Worm (Caenorhabditis elegans) whole organism, L2 larva: ENCODE results near the gene C47G2.3.

ENCODE experiments used
- C34F6.9 ChIP-seq: fragments of 150-350 bp; optimal IDR thresholded peaks from 2 replicates; lab custom pipeline; 2014; ENCODE audit warnings: missing biosample characterization, missing genetic modification characterization
- F13H6.1 ChIP-seq: sonication (generic microtip); optimal IDR thresholded peaks from 2 replicates; lab custom pipeline; 2016; ENCODE audit warnings: missing genetic modification characterization, missing compliant biosample characterization
- aly-2 ChIP-seq: fragments of 150-350 bp; optimal IDR thresholded peaks from 2 replicates; lab custom pipeline; 2014; ENCODE audit warnings: missing biosample characterization, missing genetic modification characterization
- ama-1 ChIP-seq: fragments of 150-350 bp; optimal IDR thresholded peaks from 2 replicates; lab custom pipeline; 2018; ENCODE audit warnings: inconsistent platforms
- ceh-16 ChIP-seq: fragments of 150-350 bp; optimal IDR thresholded peaks from 2 replicates; lab custom pipeline; 2014; ENCODE audit warnings: missing biosample characterization, missing genetic modification characterization
- ceh-82 ChIP-seq: fragments of 150-350 bp; optimal IDR thresholded peaks from 2 replicates; lab custom pipeline; 2014; ENCODE audit warnings: missing biosample characterization, missing genetic modification characterization
- dmd-4 ChIP-seq: sonication (generic microtip); optimal IDR thresholded peaks from 2 replicates; lab custom pipeline; 2017; ENCODE audit warnings: missing biosample characterization, missing genetic modification characterization
- egl-27 ChIP-seq: sonication (generic microtip); optimal IDR thresholded peaks from 3 replicates; lab custom pipeline; 2017; ENCODE audit warnings: missing biosample characterization, missing genetic modification reagents, missing genetic modification characterization
- elt-3 ChIP-seq: sonication (generic microtip); optimal IDR thresholded peaks from 2 replicates; lab custom pipeline; 2017; ENCODE audit warnings: missing biosample characterization, missing genetic modification characterization
- fos-1 ChIP-seq: fragments of 150-350 bp; optimal IDR thresholded peaks from 2 replicates; lab custom pipeline; 2014; ENCODE audit warnings: missing biosample characterization, missing genetic modification characterization
- lin-11 ChIP-seq: fragments of 150-350 bp; sonication (generic microtip); optimal IDR thresholded peaks from 2 replicates; lab custom pipeline; 2014; ENCODE audit warnings: missing biosample characterization, missing genetic modification characterization, inconsistent platforms, mixed read lengths
- lin-13 ChIP-seq: fragments of 150-350 bp; optimal IDR thresholded peaks from 2 replicates; lab custom pipeline; 2014; ENCODE audit warnings: missing biosample characterization, missing genetic modification reagents, missing genetic modification characterization
- lin-39 ChIP-seq: fragments of 150-350 bp; optimal IDR thresholded peaks from 2 replicates; lab custom pipeline; 2014; ENCODE audit warnings: missing biosample characterization, missing genetic modification reagents, missing genetic modification characterization
- lsy-2 ChIP-seq, 2 experiments: fragments of 150-350 bp in 1 of 2; sonication (generic microtip) in 1 of 2; optimal IDR thresholded peaks; 2 replicates each; lab custom pipeline; 2014 to 2017; ENCODE audit warnings: missing biosample characterization in 2 of 2, missing genetic modification characterization in 2 of 2
- mab-5 ChIP-seq: fragments of 150-350 bp; optimal IDR thresholded peaks from 2 replicates; lab custom pipeline; 2014; ENCODE audit warnings: missing biosample characterization, missing genetic modification characterization
- mdl-1 ChIP-seq, 2 experiments: fragments of 150-350 bp in 1 of 2; sonication (generic microtip) in 1 of 2; optimal IDR thresholded peaks; 2 replicates each; lab custom pipeline; 2017; ENCODE audit warnings: missing biosample characterization in 2 of 2, missing genetic modification characterization in 2 of 2
- nhr-10 ChIP-seq: sonication (generic microtip); optimal IDR thresholded peaks from 2 replicates; lab custom pipeline; 2017; ENCODE audit warnings: missing biosample characterization, missing genetic modification characterization
- nhr-11 ChIP-seq: fragments of 150-350 bp; optimal IDR thresholded peaks from 2 replicates; lab custom pipeline; 2014; ENCODE audit warnings: missing biosample characterization, missing genetic modification characterization
- nhr-12 ChIP-seq: fragments of 150-350 bp; optimal IDR thresholded peaks from 2 replicates; lab custom pipeline; 2014; ENCODE audit warnings: missing biosample characterization, missing genetic modification characterization
- nhr-129 ChIP-seq: fragments of 150-350 bp; optimal IDR thresholded peaks from 2 replicates; lab custom pipeline; 2014; ENCODE audit warnings: missing biosample characterization, missing genetic modification characterization
- nhr-21 ChIP-seq: fragments of 150-350 bp; optimal IDR thresholded peaks from 2 replicates; lab custom pipeline; 2014; ENCODE audit warnings: missing biosample characterization, missing genetic modification characterization
- nhr-23 ChIP-seq: fragments of 150-350 bp; optimal IDR thresholded peaks from 2 replicates; lab custom pipeline; 2014; ENCODE audit warnings: missing biosample characterization, missing genetic modification reagents, missing genetic modification characterization
- nhr-237 ChIP-seq: fragments of 150-350 bp; optimal IDR thresholded peaks from 2 replicates; lab custom pipeline; 2014; ENCODE audit warnings: missing biosample characterization, missing genetic modification characterization
- nhr-25 ChIP-seq: fragments of 150-350 bp; sonication (generic microtip); optimal IDR thresholded peaks from 3 replicates; lab custom pipeline; 2014; ENCODE audit warnings: missing biosample characterization, missing genetic modification characterization
- nhr-6 ChIP-seq: fragments of 150-350 bp; optimal IDR thresholded peaks from 2 replicates; lab custom pipeline; 2014; ENCODE audit warnings: missing biosample characterization, missing genetic modification characterization
- nhr-77 ChIP-seq: fragments of 150-350 bp; optimal IDR thresholded peaks from 2 replicates; lab custom pipeline; 2014; ENCODE audit warnings: missing biosample characterization, missing genetic modification characterization
- skn-1 ChIP-seq: sonication (generic microtip); optimal IDR thresholded peaks from 2 replicates; lab custom pipeline; 2017; ENCODE audit warnings: missing biosample characterization, missing genetic modification characterization
- sma-9 ChIP-seq, 2 experiments: fragments of 150-350 bp in 1 of 2; sonication (generic microtip) in 1 of 2; optimal IDR thresholded peaks; 2 replicates each; lab custom pipeline; 2014 to 2016; ENCODE audit warnings: missing genetic modification characterization in 2 of 2, mild to moderate bottlenecking in 1 of 2, missing biosample characterization in 1 of 2, missing compliant biosample characterization in 1 of 2, missing genetic modification reagents in 1 of 2, moderate library complexity in 1 of 2
- unc-39 ChIP-seq: fragments of 150-350 bp; optimal IDR thresholded peaks from 2 replicates; lab custom pipeline; 2014; ENCODE audit warnings: missing biosample characterization, missing genetic modification characterization
- unc-55 ChIP-seq: fragments of 150-350 bp; sonication (generic microtip); optimal IDR thresholded peaks from 3 replicates; lab custom pipeline; 2014; ENCODE audit warnings: missing biosample characterization, missing genetic modification reagents, missing genetic modification characterization
- unc-62 ChIP-seq: fragments of 150-350 bp; optimal IDR thresholded peaks from 2 replicates; lab custom pipeline; 2014; ENCODE audit warnings: missing biosample characterization, missing genetic modification reagents, missing genetic modification characterization
- zag-1 ChIP-seq: fragments of 150-350 bp; optimal IDR thresholded peaks from 2 replicates; lab custom pipeline; 2014; ENCODE audit warnings: missing biosample characterization, missing genetic modification characterization
- ztf-11 ChIP-seq: sonication (generic microtip); optimal IDR thresholded peaks from 2 replicates; lab custom pipeline; 2017; ENCODE audit warnings: missing biosample characterization, missing genetic modification characterization
- ztf-4 ChIP-seq: fragments of 150-350 bp; optimal IDR thresholded peaks from 2 replicates; lab custom pipeline; 2014; ENCODE audit warnings: missing biosample characterization, missing genetic modification characterization

Gene C47G2.3

ce11 chrII:11270829-11271228 lies 19.1 kb downstream of the C47G2.3 start:
- TF ChIP-seq lsy-2 (tag; optimal IDR thresholded peaks at IDR 0.05; lab: Kevin White, UChicago): no peak
- TF ChIP-seq C34F6.9 (tag; lab: Kevin White, UChicago): no peak
- TF ChIP-seq unc-39 (tag; lab: Kevin White, UChicago): no peak

ce11 chrII:11268822-11269221 lies 21.1 kb downstream of the C47G2.3 start, which contains the start of gene cut-1:
TSS of gene cut-1 (plus strand) at chrII:11269122.
- TF ChIP-seq ama-1 (lab: Kevin White, UChicago): no peak
- TF ChIP-seq zag-1 (tag; lab: Kevin White, UChicago): no peak
- no peak for TF ChIP-seq nhr-11 (tag; lab: Kevin White, UChicago)
- TF ChIP-seq nhr-129 (tag; lab: Kevin White, UChicago): no peak
- TF ChIP-seq, all 48 proteins: peak for 0

ce11 chrII:11261173-11261572 lies 28.8 kb downstream of the C47G2.3 start, which contains the start of gene T05B9.1:
TSS of gene T05B9.1 (minus strand) at chrII:11261192.
- TF ChIP-seq ceh-16 (tag; lab: Kevin White, UChicago) (no peak), lin-13 (GFP tag; lab: Kevin White, UChicago) (no peak), mab-5 (no peak), ama-1 (lab: Kevin White, UChicago) (no peak), nhr-77 (tag; lab: Kevin White, UChicago) (no peak), ztf-11 (tag; lab: Kevin White, UChicago) (no peak), fos-1 (tag; lab: Kevin White, UChicago) (no peak), mdl-1 (tag; optimal IDR thresholded peaks at IDR 0.05; lab: Kevin White, UChicago) (no peak), nhr-6 (tag; lab: Kevin White, UChicago) (no peak), nhr-10 (tag; lab: Kevin White, UChicago) (no peak), nhr-237 (tag; lab: Kevin White, UChicago) (no peak), lin-39 (tag; lab: Kevin White, UChicago) (no peak), nhr-21 (tag; lab: Kevin White, UChicago) (no peak), unc-62 (GFP tag; lab: Kevin White, UChicago) (no peak), sma-9 (GFP tag; optimal IDR thresholded peaks at IDR 0.05; lab: Kevin White, UChicago) (no peak), sma-9 (tag; optimal IDR thresholded peaks at IDR 0.05; lab: Kevin White, UChicago) (no peak), unc-39 (tag; lab: Kevin White, UChicago) (no peak), F13H6.1 (tag; lab: Kevin White, UChicago) (no peak)

DNA sequence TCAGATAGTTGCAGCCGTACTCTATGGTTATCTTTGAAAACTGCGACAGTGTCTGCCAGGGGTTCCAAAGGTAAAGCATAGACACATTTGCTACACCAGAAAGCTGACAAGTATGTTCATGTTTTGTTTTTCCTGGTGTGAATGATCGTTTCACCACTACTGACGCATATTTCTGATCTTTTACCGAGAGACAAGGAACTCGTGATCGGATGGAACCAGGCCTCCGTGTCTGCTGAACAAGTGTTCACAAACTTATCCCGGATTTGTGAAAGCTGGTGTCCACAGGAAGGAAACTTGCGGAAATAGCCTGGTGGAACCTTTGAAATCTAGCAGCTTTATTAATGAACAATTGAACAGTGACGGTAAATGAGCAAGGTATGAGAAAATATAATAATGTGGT lies 30.2 kb downstream of the C47G2.3 start:
- TF ChIP-seq skn-1 (tag; lab: Kevin White, UChicago): no peak
- no peak for TF ChIP-seq egl-27 (tag; lab: Kevin White, UChicago)
- no peak for TF ChIP-seq F13H6.1 (tag; lab: Kevin White, UChicago)
- no peak for TF ChIP-seq nhr-12 (tag; lab: Kevin White, UChicago)
- no peak for TF ChIP-seq elt-3
- no peak for TF ChIP-seq nhr-237 (tag; lab: Kevin White, UChicago)
- TF ChIP-seq dmd-4 (tag; lab: Kevin White, UChicago): no peak
- no peak for TF ChIP-seq unc-55
- TF ChIP-seq nhr-11 (tag; lab: Kevin White, UChicago): no peak
- TF ChIP-seq unc-39 (tag; lab: Kevin White, UChicago): no peak

ce11 chrII:11255536-11255935 lies 34.4 kb downstream of the C47G2.3 start, which contains the start of gene T05B9.2:
TSS of gene T05B9.2 (plus strand) at chrII:11255836.
- no peak for TF ChIP-seq dmd-4 (tag; lab: Kevin White, UChicago)
- TF ChIP-seq lin-11 (tag; lab: Kevin White, UChicago): no peak
- TF ChIP-seq skn-1 (tag; lab: Kevin White, UChicago): no peak
- no peak for TF ChIP-seq mdl-1 (tag; optimal IDR thresholded peaks at IDR 0.05; lab: Kevin White, UChicago)
- TF ChIP-seq F13H6.1 (tag; lab: Kevin White, UChicago): no peak
- TF ChIP-seq ceh-82 (tag; lab: Kevin White, UChicago): no peak
- TF ChIP-seq aly-2 (tag; lab: Kevin White, UChicago): no peak

- no peak for TF ChIP-seq unc-62 (GFP tag; lab: Kevin White, UChicago)
- TF ChIP-seq nhr-25 (tag; lab: Kevin White, UChicago): no peak
- TF ChIP-seq nhr-6 (tag; lab: Kevin White, UChicago): no peak
- TF ChIP-seq nhr-23: no peak
- TF ChIP-seq elt-3: no peak
- no peak for TF ChIP-seq F13H6.1 (tag; lab: Kevin White, UChicago)
- no peak for TF ChIP-seq ztf-4
- TF ChIP-seq ama-1 (lab: Kevin White, UChicago): no peak
Measured at ce11 chrII:11247414-11247813, 42.5 kb downstream of the C47G2.3 start, which contains the start of gene T06D8.10. TSS of gene T06D8.10 (minus strand) at chrII:11247514.
